Fruit fly (Drosophila melanogaster) whole organism, prepupa: Measurements from ENCODE around the gene ScsbetaA.
A peak's percentile ranks its signal among the peaks of the same experiment; 100 is the strongest.

Experiments
- CG10631 ChIP-seq: fragments of 200-800 bp; sonication (Bioruptor generic); optimal IDR thresholded peaks from 2 replicates; lab custom pipeline; 2016; ENCODE audit warnings: missing biosample characterization, missing genetic modification characterization
- CG15336 ChIP-seq: fragments of 200-800 bp; sonication (Bioruptor generic); IDR thresholded peaks from 2 replicates; pipeline ENCODE4 v1.3.6; 2022; ENCODE audit warnings: missing biosample characterization, missing genetic modification characterization
- CG32006 ChIP-seq: fragments of 200-800 bp; sonication (Bioruptor generic); optimal IDR thresholded peaks from 3 replicates; lab custom pipeline; 2017; ENCODE audit warnings: missing biosample characterization, mild to moderate bottlenecking, missing genetic modification characterization
- CG8119 ChIP-seq: fragments of 200-800 bp; sonication (Bioruptor generic); IDR thresholded peaks from 3 replicates; pipeline ENCODE4 v1.3.6; 2022; ENCODE audit warnings: missing biosample characterization, missing genetic modification characterization
- Sox102F ChIP-seq: fragments of 200-800 bp; sonication (Bioruptor generic); optimal IDR thresholded peaks from 2 replicates; lab custom pipeline; 2016; ENCODE audit warnings: missing biosample characterization, mild to moderate bottlenecking, missing genetic modification characterization
- Sox15 ChIP-seq: fragments of 200-800 bp; sonication (Bioruptor generic); optimal IDR thresholded peaks from 3 replicates; lab custom pipeline; 2016; ENCODE audit warnings: missing biosample characterization, missing genetic modification characterization
- salr ChIP-seq, 2 experiments: fragments of 200-800 bp; sonication (Bioruptor generic); optimal IDR thresholded peaks; 3 replicates each; lab custom pipeline; 2016 to 2018; ENCODE audit warnings: missing biosample characterization in 2 of 2, missing genetic modification characterization in 2 of 2, mild to moderate bottlenecking in 1 of 2
- topi ChIP-seq: fragments of 200-800 bp; sonication (Bioruptor generic); optimal IDR thresholded peaks from 3 replicates; lab custom pipeline; 2016; ENCODE audit warnings: missing biosample characterization, missing genetic modification characterization

- TF ChIP-seq CG32006 (GFP tag; lab: Kevin White, UChicago) = peak; percentile 79
- peak; percentile 62 for TF ChIP-seq CG8119 (GFP tag; lab: Robert Waterston, UW)
- peak; percentile 37 for TF ChIP-seq topi (GFP tag; lab: Kevin White, UChicago)
- peak in 1 of 2 experiments; percentile 15 for TF ChIP-seq salr (GFP tag; optimal IDR thresholded peaks at IDR 0.05; lab: Kevin White, UChicago)
- no peak for TF ChIP-seq Sox15 (GFP tag; lab: Kevin White, UChicago)
- peak; percentile 4 for TF ChIP-seq Sox102F (GFP tag; lab: Kevin White, UChicago)
- TF ChIP-seq CG15336 (GFP tag; lab: Robert Waterston, UW) = peak; percentile 82
- peak; percentile 24 for TF ChIP-seq CG10631
These were observed 21.8 kb downstream of the ScsbetaA start for dm6 chr3R:8960329-8960728.
